Worm (Caenorhabditis elegans): ENCODE data around the gene cyp-44A1.

cyp-44A1 gene

ce11 chrII:5463692-5464300 lies 40.0 kb upstream of the cyp-44A1 start:
- TF ChIP-seq cnd-1 (tag; optimal IDR thresholded peaks at IDR 0.05) (peak; percentile 41), ztf-11 (tag; optimal IDR thresholded peaks at IDR 0.05) (no peak), mab-5 (tag; optimal IDR thresholded peaks at IDR 0.05) (no peak), ces-1 (GFP tag; optimal IDR thresholded peaks at IDR 0.05) (no peak), pha-4 (tag; optimal IDR thresholded peaks at IDR 0.05) (no peak), nhr-2 (tag; optimal IDR thresholded peaks at IDR 0.05) (peak; percentile 98), M03D4.4 (tag; optimal IDR thresholded peaks at IDR 0.05) (no peak), lsy-2 (tag; optimal IDR thresholded peaks at IDR 0.05) (no peak), hlh-1 (tag; optimal IDR thresholded peaks at IDR 0.05) (peak; percentile 47), unc-62 (GFP tag; optimal IDR thresholded peaks at IDR 0.05) (no peak), zip-8 (tag; optimal IDR thresholded peaks at IDR 0.05) (no peak), lin-32 (GFP tag; optimal IDR thresholded peaks at IDR 0.05) (peak; percentile 24), nhr-28 (tag; optimal IDR thresholded peaks at IDR 0.05) (no peak), ceh-43 (GFP tag; optimal IDR thresholded peaks at IDR 0.05) (no peak), sem-2 (GFP tag; optimal IDR thresholded peaks at IDR 0.05) (no peak), ceh-39 (tag; optimal IDR thresholded peaks at IDR 0.05) (no peak)

DNA sequence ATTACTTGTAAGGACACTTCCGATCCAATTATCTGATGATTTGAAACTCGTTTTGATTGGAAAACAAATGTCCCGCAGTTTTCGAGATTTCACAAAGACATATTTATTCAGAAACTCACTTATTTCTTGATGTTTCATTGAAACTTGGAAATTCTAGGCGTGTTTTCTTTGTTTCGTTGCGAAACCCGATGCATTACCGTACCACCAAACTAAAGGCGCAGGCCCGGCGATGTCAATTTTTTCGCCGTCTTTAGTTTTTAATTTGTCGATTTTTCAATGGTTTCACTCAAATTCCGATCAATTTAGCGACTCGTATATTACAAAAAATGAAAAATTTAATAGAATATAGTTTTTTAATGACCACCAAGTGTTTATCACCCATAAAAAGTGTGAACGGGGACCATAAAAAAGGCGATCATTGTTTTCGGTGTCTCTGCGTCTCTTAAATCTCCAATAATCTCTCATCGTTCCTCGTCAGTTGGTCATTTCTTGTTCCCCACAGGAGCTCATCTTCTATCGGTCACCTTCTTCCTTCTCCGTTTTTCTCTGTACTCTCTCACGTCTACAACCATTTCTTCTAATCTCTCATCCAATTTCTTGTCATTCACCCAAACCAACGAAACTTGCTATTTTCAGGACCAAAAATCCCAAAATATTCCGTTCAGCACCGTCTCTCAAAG lies 38.0 kb upstream of the cyp-44A1 start, which contains the start of gene clr-1:
clr-1 (plus strand) TSS at position 630 of the 680 bp plus-strand sequence.
- TF ChIP-seq ham-2 (GFP tag; optimal IDR thresholded peaks at IDR 0.05) (no peak), flh-1 (GFP tag; optimal IDR thresholded peaks at IDR 0.05) (no peak), unc-120 (tag; optimal IDR thresholded peaks at IDR 0.05; ENCODE audit: poor library complexity, severe bottlenecking) (peak; percentile 27), lsy-2 (tag; optimal IDR thresholded peaks at IDR 0.05) (no peak), nhr-2 (tag; optimal IDR thresholded peaks at IDR 0.05) (no peak), hlh-1 (tag; optimal IDR thresholded peaks at IDR 0.05) (peak; percentile 74), tbx-8 (GFP tag; optimal IDR thresholded peaks at IDR 0.05) (no peak)

DNA sequence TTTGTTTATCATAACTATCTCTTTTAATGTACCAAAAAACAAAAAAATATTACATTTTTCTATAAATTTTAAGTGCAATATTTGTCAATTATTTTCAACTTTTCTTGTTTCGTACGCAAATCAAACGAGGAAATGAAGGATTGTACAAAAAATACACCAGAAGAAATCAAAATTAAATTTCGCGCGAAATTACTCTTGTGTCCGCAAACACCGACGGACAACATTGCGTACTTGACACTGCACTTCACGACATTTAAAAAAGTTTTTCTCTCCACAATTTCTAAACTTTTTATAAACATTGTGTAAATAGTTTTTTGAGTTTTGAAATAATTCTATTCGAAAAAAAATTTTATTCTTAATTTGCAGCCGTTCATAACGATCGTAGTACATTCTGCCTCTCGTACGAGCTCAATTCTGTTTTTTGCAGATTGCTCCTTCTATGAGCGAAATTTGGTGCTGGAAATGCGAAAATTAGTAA lies 29.9 kb upstream of the cyp-44A1 start, which contains the start of gene mrps-16:
mrps-16 (plus strand) TSS at position 428 of the 478 bp plus-strand sequence.
- no peak for TF ChIP-seq nhr-12 (tag; optimal IDR thresholded peaks at IDR 0.05)
- peak; percentile 73 for TF ChIP-seq lsy-2 (tag; optimal IDR thresholded peaks at IDR 0.05)
- TF ChIP-seq sptf-1 (tag; optimal IDR thresholded peaks at IDR 0.05): no peak
- no peak for TF ChIP-seq lin-32 (GFP tag; optimal IDR thresholded peaks at IDR 0.05)
- TF ChIP-seq nhr-237 (tag; optimal IDR thresholded peaks at IDR 0.05): peak; percentile 34
- peak; percentile 42 for TF ChIP-seq lin-13 (tag; optimal IDR thresholded peaks at IDR 0.05)
- peak; percentile 11 for TF ChIP-seq mep-1 (tag; optimal IDR thresholded peaks at IDR 0.05)
- TF ChIP-seq ces-1 (GFP tag; optimal IDR thresholded peaks at IDR 0.05): peak; percentile 84

DNA sequence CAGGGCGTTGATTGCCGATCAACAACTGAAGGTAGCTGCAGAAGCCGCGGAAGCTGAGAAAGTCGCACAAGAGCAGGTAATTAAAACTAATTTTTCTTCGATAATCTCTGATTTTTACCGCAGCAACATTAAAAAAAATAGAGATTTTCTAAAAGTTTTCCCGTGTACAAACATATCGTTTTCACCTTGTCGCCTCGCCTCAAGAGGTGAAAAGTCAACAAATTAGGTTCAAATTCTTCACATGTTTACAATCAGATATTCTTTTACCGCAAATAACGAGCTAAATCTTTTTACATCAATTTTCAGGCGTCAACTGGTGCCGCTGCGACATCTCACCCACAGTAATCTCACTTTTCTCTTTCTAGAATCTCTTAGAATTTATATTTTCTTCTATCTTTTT lies 28.9 kb upstream of the cyp-44A1 start, which contains the start of gene ilcr-2:
ilcr-2 (plus strand) TSS at position 301 of the 400 bp plus-strand sequence.
- TF ChIP-seq ztf-11 (tag; optimal IDR thresholded peaks at IDR 0.05): no peak
- TF ChIP-seq ceh-83 (GFP tag; optimal IDR thresholded peaks at IDR 0.05): no peak

DNA sequence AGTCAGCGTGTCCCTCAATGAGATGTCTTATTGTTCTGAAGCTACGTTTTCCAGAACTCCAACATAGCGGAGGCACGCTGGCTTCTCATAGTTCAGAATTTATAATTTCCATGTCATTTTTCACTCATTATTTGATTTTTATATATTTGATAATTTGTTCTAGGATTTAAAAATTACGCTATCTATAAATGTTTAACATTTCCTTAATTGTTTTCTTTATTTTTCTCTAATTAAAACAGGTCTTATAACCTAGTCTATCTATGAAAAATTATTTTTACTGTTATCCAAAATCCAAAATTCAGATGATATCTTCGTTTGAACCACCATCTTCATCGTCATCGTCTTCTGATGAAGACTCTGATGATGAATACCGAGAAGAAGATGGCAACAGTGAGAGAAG lies 25.5 kb upstream of the cyp-44A1 start, which contains the start of gene F56D1.1:
F56D1.1 (plus strand) TSS at position 301 of the 400 bp plus-strand sequence.
- no peak for TF ChIP-seq bed-3 (GFP tag; optimal IDR thresholded peaks at IDR 0.05)
- TF ChIP-seq M03D4.4 (tag; optimal IDR thresholded peaks at IDR 0.05): no peak
- TF ChIP-seq hlh-1 (tag; optimal IDR thresholded peaks at IDR 0.05): no peak
- no peak for TF ChIP-seq nhr-12 (tag; optimal IDR thresholded peaks at IDR 0.05)
- TF ChIP-seq pha-4 (tag; optimal IDR thresholded peaks at IDR 0.05): no peak
- no peak for TF ChIP-seq mab-5 (tag; optimal IDR thresholded peaks at IDR 0.05)
- TF ChIP-seq ces-1 (GFP tag; optimal IDR thresholded peaks at IDR 0.05): no peak
- no peak for TF ChIP-seq blmp-1 (tag; optimal IDR thresholded peaks at IDR 0.05)
- TF ChIP-seq mep-1 (tag; optimal IDR thresholded peaks at IDR 0.05): no peak
- no peak for TF ChIP-seq ceh-43 (GFP tag; optimal IDR thresholded peaks at IDR 0.05)
- TF ChIP-seq nhr-237 (tag; optimal IDR thresholded peaks at IDR 0.05): no peak
- no peak for TF ChIP-seq ham-2 (GFP tag; optimal IDR thresholded peaks at IDR 0.05)

Data from whole organism, mixed stage, embryonic.